Fruit fly (Drosophila melanogaster) whole organism, embryonic: ENCODE results near the gene Lim3.

Experiments used
- ATbp ChIP-seq: fragments of 200-800 bp; sonication (Bioruptor generic); optimal IDR thresholded peaks from 2 replicates; lab custom pipeline; 2017; ENCODE audit warnings: missing biosample characterization, mild to moderate bottlenecking, missing genetic modification characterization, missing genetic modification reagents
- Adf1 ChIP-seq: fragments of 200-800 bp; sonication (Bioruptor generic); IDR thresholded peaks from 2 replicates; pipeline ENCODE4 v1.3.6; 2022; ENCODE audit warnings: missing biosample characterization, missing genetic modification characterization
- BEAF-32 ChIP-seq: fragments of 200-800 bp; sonication (Bioruptor generic); optimal IDR thresholded peaks from 3 replicates; lab custom pipeline; 2017; ENCODE audit warnings: missing biosample characterization, missing genetic modification characterization, mild to moderate bottlenecking, moderate library complexity, missing genetic modification reagents
- CG1024 ChIP-seq: fragments of 200-800 bp; sonication (Bioruptor generic); IDR thresholded peaks from 2 replicates; pipeline ENCODE4 v1.3.6; 2022; ENCODE audit warnings: missing biosample characterization, missing genetic modification characterization
- CG11093 ChIP-seq: fragments of 200-800 bp; sonication (Bioruptor generic); IDR thresholded peaks from 3 replicates; pipeline ENCODE4 v1.3.6; 2022; ENCODE audit warnings: missing biosample characterization, missing genetic modification characterization
- CG11560 ChIP-seq: fragments of 200-800 bp; sonication (Bioruptor generic); IDR thresholded peaks from 3 replicates; pipeline ENCODE4 v1.3.6; 2022; ENCODE audit warnings: missing biosample characterization, missing genetic modification characterization
- CG12236 ChIP-seq: fragments of 200-800 bp; sonication (Bioruptor generic); optimal IDR thresholded peaks from 2 replicates; lab custom pipeline; 2016; ENCODE audit warnings: missing biosample characterization, missing genetic modification characterization
- CG12769 ChIP-seq: fragments of 200-800 bp; sonication (Bioruptor generic); optimal IDR thresholded peaks from 2 replicates; lab custom pipeline; 2019; ENCODE audit warnings: missing biosample characterization, mild to moderate bottlenecking, missing genetic modification characterization, moderate library complexity
- CG15269 ChIP-seq: fragments of 200-800 bp; sonication (Bioruptor generic); optimal IDR thresholded peaks from 2 replicates; lab custom pipeline; 2018; ENCODE audit warnings: missing biosample characterization, mild to moderate bottlenecking, missing genetic modification characterization, moderate library complexity
- CG17186 ChIP-seq: fragments of 200-800 bp; sonication (Bioruptor generic); optimal IDR thresholded peaks from 3 replicates; lab custom pipeline; 2017; ENCODE audit warnings: missing biosample characterization, missing genetic modification reagents, missing genetic modification characterization
- CG2120 ChIP-seq: fragments of 200-800 bp; sonication (Bioruptor generic); optimal IDR thresholded peaks from 3 replicates; lab custom pipeline; 2016; ENCODE audit warnings: missing biosample characterization, missing genetic modification characterization
- CG33213 ChIP-seq: fragments of 200-800 bp; sonication (Bioruptor generic); optimal IDR thresholded peaks from 3 replicates; lab custom pipeline; 2016; ENCODE audit warnings: missing biosample characterization, missing genetic modification characterization
- CG3847 ChIP-seq: fragments of 200-800 bp; sonication (Bioruptor generic); IDR thresholded peaks from 2 replicates; pipeline ENCODE4 v1.3.6; 2022; ENCODE audit warnings: missing biosample characterization, missing genetic modification characterization
- CG4404 ChIP-seq: fragments of 200-800 bp; sonication (Bioruptor generic); IDR thresholded peaks from 2 replicates; pipeline ENCODE4 v1.3.6; 2022; ENCODE audit warnings: missing biosample characterization, missing genetic modification characterization
- CG4617 ChIP-seq: fragments of 200-800 bp; sonication (Bioruptor generic); optimal IDR thresholded peaks from 3 replicates; lab custom pipeline; 2016; ENCODE audit warnings: missing biosample characterization, missing genetic modification characterization, borderline replicate concordance
- CG4730 ChIP-seq: fragments of 200-800 bp; sonication (Bioruptor generic); IDR thresholded peaks from 2 replicates; pipeline ENCODE4 v1.3.6; 2022; ENCODE audit warnings: missing biosample characterization, missing genetic modification characterization
- CG5180 ChIP-seq: fragments of 200-800 bp; sonication (Bioruptor generic); optimal IDR thresholded peaks from 3 replicates; lab custom pipeline; 2017; ENCODE audit warnings: missing biosample characterization, missing genetic modification characterization, mild to moderate bottlenecking, moderate library complexity, missing genetic modification reagents
- CG6272 ChIP-seq: fragments of 200-800 bp; sonication (Bioruptor generic); IDR thresholded peaks from 2 replicates; pipeline ENCODE4 v1.3.6; 2022; ENCODE audit warnings: missing biosample characterization, missing genetic modification characterization
- CG6791 ChIP-seq: fragments of 200-800 bp; sonication (Bioruptor generic); IDR thresholded peaks from 3 replicates; pipeline ENCODE4 v1.3.6; 2022; ENCODE audit warnings: missing biosample characterization, missing genetic modification characterization; ENCODE audit not compliant: partially characterized antibody
- CG6813 ChIP-seq: fragments of 200-800 bp; sonication (Bioruptor generic); optimal IDR thresholded peaks from 2 replicates; lab custom pipeline; 2017; ENCODE audit warnings: missing biosample characterization, missing genetic modification characterization, mild to moderate bottlenecking, moderate library complexity, missing genetic modification reagents
- CG7556 ChIP-seq: fragments of 200-800 bp; sonication (Bioruptor generic); optimal IDR thresholded peaks from 2 replicates; lab custom pipeline; 2017; ENCODE audit warnings: missing biosample characterization, mild to moderate bottlenecking, missing genetic modification characterization
- CG8478 ChIP-seq: fragments of >200 bp; optimal IDR thresholded peaks from 2 replicates; lab custom pipeline; 2018
- CG9797 ChIP-seq: fragments of 200-800 bp; sonication (Bioruptor generic); optimal IDR thresholded peaks from 3 replicates; lab custom pipeline; 2018; ENCODE audit warnings: missing biosample characterization, mild to moderate bottlenecking, missing genetic modification characterization
- Dll ChIP-seq: fragments of 200-800 bp; sonication (Bioruptor generic); IDR thresholded peaks from 4 replicates; pipeline ENCODE4 v1.3.6; 2022; ENCODE audit warnings: missing biosample characterization, missing genetic modification characterization; ENCODE audit not compliant: partially characterized antibody
- E2f2 ChIP-seq: fragments of 200-800 bp; sonication (Bioruptor generic); IDR thresholded peaks from 2 replicates; pipeline ENCODE4 v1.3.6; 2022; ENCODE audit warnings: missing biosample characterization, missing genetic modification characterization
- Ets65A ChIP-seq: fragments of 200-800 bp; sonication (Bioruptor generic); peaks from one replicate; lab custom pipeline; 2016; ENCODE audit warnings: missing biosample characterization, missing genetic modification characterization
- Gug ChIP-seq: fragments of 200-800 bp; sonication (Bioruptor generic); IDR thresholded peaks from 4 replicates; pipeline ENCODE4 v1.3.6; 2022; ENCODE audit warnings: missing biosample characterization, missing genetic modification characterization
- HLHmδ ChIP-seq: fragments of 200-800 bp; sonication (Bioruptor generic); optimal IDR thresholded peaks from 2 replicates; lab custom pipeline; 2018; ENCODE audit warnings: missing biosample characterization, mild to moderate bottlenecking, missing genetic modification characterization, moderate library complexity
- Ravus ChIP-seq: fragments of 200-800 bp; sonication (Bioruptor generic); IDR thresholded peaks from 2 replicates; pipeline ENCODE4 v1.3.6; 2022; ENCODE audit warnings: missing biosample characterization, missing genetic modification characterization
- Xbp1 ChIP-seq: fragments of 200-800 bp; sonication (Bioruptor generic); optimal IDR thresholded peaks from 3 replicates; lab custom pipeline; 2016; ENCODE audit warnings: missing biosample characterization, mild to moderate bottlenecking, missing genetic modification characterization
- crc ChIP-seq: fragments of 200-800 bp; sonication (Bioruptor generic); optimal IDR thresholded peaks from 2 replicates; lab custom pipeline; 2016; ENCODE audit warnings: missing biosample characterization, missing genetic modification characterization
- dimm ChIP-seq: fragments of 200-800 bp; sonication (Bioruptor generic); IDR thresholded peaks from 2 replicates; pipeline ENCODE4 v1.3.6; 2022; ENCODE audit warnings: missing biosample characterization, missing genetic modification characterization
- ftz-f1 ChIP-seq: fragments of 200-800 bp; sonication (Bioruptor generic); optimal IDR thresholded peaks from 2 replicates; lab custom pipeline; 2016; ENCODE audit warnings: missing biosample characterization, missing genetic modification characterization
- gfzf ChIP-seq: fragments of 200-800 bp; sonication (Bioruptor generic); optimal IDR thresholded peaks from 2 replicates; lab custom pipeline; 2016; ENCODE audit warnings: missing biosample characterization, mild to moderate bottlenecking, missing genetic modification characterization, moderate library complexity
- hb ChIP-seq: fragments of 200-800 bp; sonication (Bioruptor generic); IDR thresholded peaks from 3 replicates; pipeline ENCODE4 v1.3.6; 2022; ENCODE audit warnings: missing biosample characterization, missing genetic modification characterization; ENCODE audit not compliant: partially characterized antibody
- jigr1 ChIP-seq: fragments of 200-800 bp; sonication (Bioruptor generic); IDR thresholded peaks from 3 replicates; pipeline ENCODE4 v1.3.6; 2022; ENCODE audit warnings: missing biosample characterization, missing genetic modification characterization
- jing ChIP-seq: fragments of 200-800 bp; sonication (Bioruptor generic); optimal IDR thresholded peaks from 2 replicates; lab custom pipeline; 2018; ENCODE audit warnings: missing biosample characterization, mild to moderate bottlenecking, missing genetic modification characterization
- kni ChIP-seq: fragments of 200-800 bp; sonication (Bioruptor generic); optimal IDR thresholded peaks from 3 replicates; lab custom pipeline; 2017; ENCODE audit warnings: mild to moderate bottlenecking, missing biosample characterization, missing genetic modification reagents, missing genetic modification characterization
- nerfin-1 ChIP-seq: fragments of 200-800 bp; sonication (Bioruptor generic); optimal IDR thresholded peaks from 3 replicates; lab custom pipeline; 2019; ENCODE audit warnings: missing biosample characterization, mild to moderate bottlenecking, missing genetic modification characterization, moderate library complexity
- odd ChIP-seq: fragments of 200-800 bp; sonication (Bioruptor generic); optimal IDR thresholded peaks from 2 replicates; lab custom pipeline; 2017; ENCODE audit warnings: missing biosample characterization, mild to moderate bottlenecking, missing genetic modification characterization
- otp ChIP-seq: fragments of 200-800 bp; sonication (Bioruptor generic); IDR thresholded peaks from 3 replicates; pipeline ENCODE4, ENCODE4 v1.3.6; 2022; ENCODE audit warnings: missing biosample characterization, missing genetic modification characterization
- rib ChIP-seq: fragments of 200-800 bp; sonication (Bioruptor generic); IDR thresholded peaks from 2 replicates; pipeline ENCODE4 v1.3.6; 2022; ENCODE audit warnings: missing biosample characterization, missing genetic modification characterization
- sens ChIP-seq: fragments of 200-800 bp; sonication (Bioruptor generic); peaks from one replicate; lab custom pipeline; 2016; ENCODE audit warnings: missing biosample characterization, missing genetic modification characterization
- slou ChIP-seq: fragments of 200-800 bp; sonication (Bioruptor generic); optimal IDR thresholded peaks from 3 replicates; lab custom pipeline; 2016; ENCODE audit warnings: missing biosample characterization, missing genetic modification characterization
- sob ChIP-seq: fragments of 200-800 bp; sonication (Bioruptor generic); IDR thresholded peaks from 2 replicates; pipeline ENCODE4 v1.3.6; 2022; ENCODE audit warnings: missing biosample characterization, missing genetic modification characterization
- tio ChIP-seq: fragments of 200-800 bp; sonication (Bioruptor generic); optimal IDR thresholded peaks from 2 replicates; lab custom pipeline; 2017; ENCODE audit warnings: missing biosample characterization, missing genetic modification characterization, inconsistent platforms
- tll ChIP-seq, 2 experiments: fragments of 200-800 bp in 1 of 2; fragments of >200 bp in 1 of 2; sonication (Bioruptor generic) in 1 of 2; optimal IDR thresholded peaks; 2 replicates each; lab custom pipeline; 2017 to 2019; ENCODE audit warnings: missing biosample characterization in 2 of 2, missing genetic modification characterization in 2 of 2, mild to moderate bottlenecking in 1 of 2, moderate library complexity in 1 of 2
- tna ChIP-seq: fragments of 200-800 bp; sonication (Bioruptor generic); IDR thresholded peaks from 2 replicates; pipeline ENCODE4 v1.3.6; 2022; ENCODE audit warnings: missing biosample characterization, missing genetic modification characterization; ENCODE audit not compliant: partially characterized antibody
- unc-4 ChIP-seq: fragments of 200-800 bp; sonication (Bioruptor generic); IDR thresholded peaks from 2 replicates; pipeline ENCODE4 v1.3.6; 2022; ENCODE audit warnings: missing biosample characterization, missing genetic modification characterization; ENCODE audit not compliant: partially characterized antibody

The Lim3 gene

DNA sequence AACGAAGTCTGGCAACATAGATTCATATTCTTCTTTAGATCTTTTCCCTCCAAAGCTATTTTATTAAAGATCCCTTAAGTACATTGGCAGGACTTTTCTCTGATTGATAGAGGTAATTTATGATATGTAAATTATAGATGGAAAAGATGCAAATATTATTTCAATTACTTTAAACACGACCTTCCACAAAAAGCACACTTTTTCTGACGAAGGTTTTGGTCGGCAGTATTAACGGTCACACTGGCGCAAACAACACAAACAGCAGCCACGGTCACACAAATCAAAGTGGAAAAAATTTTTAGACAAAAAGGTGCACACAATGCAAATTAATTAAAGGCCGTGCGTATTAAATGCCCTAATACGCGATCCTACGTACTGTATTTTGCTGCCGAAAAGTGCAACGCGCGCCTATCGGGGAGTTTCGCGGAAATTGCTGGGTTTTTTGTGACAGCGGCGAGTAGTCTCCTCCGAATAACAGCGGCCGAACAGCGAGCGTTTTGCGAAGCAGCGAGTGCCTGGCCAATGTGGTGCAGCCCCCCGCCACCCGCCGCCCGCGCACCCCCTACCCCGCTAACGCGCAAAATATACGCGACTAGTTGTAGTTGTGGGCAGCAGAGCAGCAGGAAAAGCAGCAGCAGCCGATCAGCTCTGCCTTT, 54.2 kb downstream of the Lim3 start, which contains the start of gene CG10492 (continued):
- TF ChIP-seq jigr1 (no peak), CG4617 (GFP tag; lab: Kevin White, UChicago) (peak; percentile 92), CG6791 (peak; percentile 55; the same call in 1 of the 3 replicates), crc (GFP tag; lab: Kevin White, UChicago) (no peak), nerfin-1 (tag; lab: Kevin White, UChicago) (no peak), tna (GFP tag; lab: Robert Waterston, UW) (no peak), CG7556 (GFP tag; lab: Kevin White, UChicago) (no peak), CG17186 (GFP tag; lab: Kevin White, UChicago) (peak; percentile 31), E2f2 (peak; percentile 94), rib (peak; percentile 69; the same call in 1 of the 2 replicates), CG1024 (GFP tag; lab: Robert Waterston, UW) (no peak), CG9797 (GFP tag; lab: Kevin White, UChicago) (peak; percentile 92), unc-4 (GFP tag; lab: Robert Waterston, UW) (no peak), slou (GFP tag; lab: Kevin White, UChicago) (no peak), tll (GFP tag; optimal IDR thresholded peaks at IDR 0.05; lab: Kevin White, UChicago) (no peak), CG33213 (GFP tag; lab: Kevin White, UChicago) (peak; percentile 35), sens (peak; percentile 29), CG12769 (no peak), BEAF-32 (GFP tag; lab: Kevin White, UChicago) (peak; percentile 60), CG3847 (GFP tag; lab: Robert Waterston, UW) (peak; percentile 52; the same call in 1 of the 2 replicates), dimm (GFP tag; lab: Robert Waterston, UW) (no peak), kni (GFP tag; lab: Kevin White, UChicago) (peak; percentile 92), Gug (no peak), CG4730 (GFP tag; lab: Robert Waterston, UW) (no peak), ftz-f1 (GFP tag; lab: Kevin White, UChicago) (peak; percentile 81), CG6272 (no peak), CG2120 (GFP tag; lab: Kevin White, UChicago) (no peak), CG6813 (GFP tag; lab: Kevin White, UChicago) (no peak), Ets65A (peak; percentile 80)

- TF ChIP-seq jing (GFP tag; lab: Kevin White, UChicago), result no peak
- TF ChIP-seq sob (GFP tag; lab: Robert Waterston, UW), result peak; percentile 86
- TF ChIP-seq CG4404 (GFP tag; lab: Robert Waterston, UW), result peak; percentile 60
- TF ChIP-seq HLHmδ (GFP tag; lab: Kevin White, UChicago), result no peak
- TF ChIP-seq Ravus (GFP tag; lab: Robert Waterston, UW), result peak; percentile 55; the same call in 1 of the 2 replicates
- no peak for TF ChIP-seq tio (GFP tag; lab: Kevin White, UChicago)
- peak; percentile 84 for TF ChIP-seq Xbp1
- TF ChIP-seq odd (GFP tag; lab: Kevin White, UChicago), result no peak
- peak; percentile 68; the same call in 2 of the 3 replicates for TF ChIP-seq hb (GFP tag; lab: Robert Waterston, UW)
- TF ChIP-seq Dll (GFP tag; lab: Robert Waterston, UW), result peak; percentile 74
- peak; percentile 78 for TF ChIP-seq CG15269 (tag; lab: Kevin White, UChicago)
- peak; percentile 59 for TF ChIP-seq Adf1 (GFP tag; lab: Robert Waterston, UW)
- peak; percentile 68; the same call in 2 of the 3 replicates for TF ChIP-seq CG11093 (GFP tag; lab: Robert Waterston, UW)
- peak; percentile 41 for TF ChIP-seq CG12236 (GFP tag; lab: Kevin White, UChicago)
- no peak for TF ChIP-seq gfzf (GFP tag; lab: Kevin White, UChicago)
- TF ChIP-seq CG8478, result no peak
- TF ChIP-seq CG4730 (GFP tag; lab: Robert Waterston, UW), result peak; percentile 82
- TF ChIP-seq CG11560 (tag; lab: Robert Waterston, UW), result 0 out of 3 replicates have a peak, but pooled peaks have one; percentile 34
- no peak for TF ChIP-seq ATbp
- no peak for TF ChIP-seq CG5180 (GFP tag; lab: Kevin White, UChicago)
- peak; percentile 78 for TF ChIP-seq otp
These were observed 56.6 kb downstream of the Lim3 start, which contains the start of gene Rpn3 for dm6 chr2L:19051534-19052100. Rpn3 (plus strand) TSS chr2L:19051790.
